Fruit fly (Drosophila melanogaster) whole organism, embryonic: Measurements from ENCODE around the gene CG5921.
A peak's percentile ranks its signal among the peaks of the same experiment; 100 is the strongest.

Source experiments
- Adf1 ChIP-seq: fragments of 200-800 bp; sonication (Bioruptor generic); IDR thresholded peaks from 2 replicates; pipeline ENCODE4 v1.3.6; 2022; ENCODE audit warnings: missing biosample characterization, missing genetic modification characterization
- BtbVII ChIP-seq: fragments of 200-800 bp; sonication (Bioruptor generic); optimal IDR thresholded peaks from 3 replicates; lab custom pipeline; 2017; ENCODE audit warnings: missing biosample characterization, mild to moderate bottlenecking, missing genetic modification characterization
- CG10431 ChIP-seq: fragments of 200-800 bp; sonication (Bioruptor generic); optimal IDR thresholded peaks from 3 replicates; lab custom pipeline; 2018; ENCODE audit warnings: missing biosample characterization, mild to moderate bottlenecking, missing genetic modification characterization
- CG11085 ChIP-seq: fragments of 200-800 bp; sonication (Bioruptor generic); IDR thresholded peaks from 2 replicates; pipeline ENCODE4 v1.3.6; 2022; ENCODE audit warnings: missing biosample characterization, missing genetic modification characterization
- CG12299 ChIP-seq: fragments of 200-800 bp; sonication (Bioruptor generic); optimal IDR thresholded peaks from 2 replicates; lab custom pipeline; 2018; ENCODE audit warnings: missing biosample characterization, mild to moderate bottlenecking, missing genetic modification characterization
- CG12659 ChIP-seq: fragments of 200-800 bp; sonication (Bioruptor generic); optimal IDR thresholded peaks from 3 replicates; lab custom pipeline; 2017; ENCODE audit warnings: mild to moderate bottlenecking, missing biosample characterization, missing genetic modification reagents, missing genetic modification characterization
- CG13624 ChIP-seq: fragments of 200-800 bp; sonication (Bioruptor generic); optimal IDR thresholded peaks from 2 replicates; lab custom pipeline; 2016; ENCODE audit warnings: missing biosample characterization, missing genetic modification characterization
- CG14965 ChIP-seq: fragments of 200-800 bp; sonication (Bioruptor generic); optimal IDR thresholded peaks from 2 replicates; lab custom pipeline; 2016; ENCODE audit warnings: missing biosample characterization, missing genetic modification characterization, borderline replicate concordance
- CG15073 ChIP-seq: fragments of 200-800 bp; sonication (Bioruptor generic); optimal IDR thresholded peaks from 2 replicates; lab custom pipeline; 2016; ENCODE audit warnings: missing biosample characterization, missing genetic modification characterization
- CG15601 ChIP-seq: fragments of 200-800 bp; sonication (Bioruptor generic); optimal IDR thresholded peaks from 3 replicates; lab custom pipeline; 2019; ENCODE audit warnings: missing biosample characterization, mild to moderate bottlenecking, missing genetic modification characterization, moderate library complexity
- CG15696 ChIP-seq: fragments of 200-800 bp; sonication (Bioruptor generic); optimal IDR thresholded peaks from 2 replicates; lab custom pipeline; 2019; ENCODE audit warnings: missing biosample characterization, mild to moderate bottlenecking, missing genetic modification characterization, moderate library complexity
- CG1602 ChIP-seq: fragments of 200-800 bp; sonication (Bioruptor generic); optimal IDR thresholded peaks from 3 replicates; lab custom pipeline; 2016; ENCODE audit warnings: missing biosample characterization, missing genetic modification characterization
- CG1792 ChIP-seq: fragments of 200-800 bp; sonication (Bioruptor generic); optimal IDR thresholded peaks from 2 replicates; lab custom pipeline; 2016; ENCODE audit warnings: missing biosample characterization, missing genetic modification characterization
- CG2875 ChIP-seq: fragments of 200-800 bp; sonication (Bioruptor generic); optimal IDR thresholded peaks from 2 replicates; lab custom pipeline; 2017; ENCODE audit warnings: missing biosample characterization, mild to moderate bottlenecking, missing genetic modification characterization, missing genetic modification reagents
- CG31224 ChIP-seq: fragments of 200-800 bp; sonication (Bioruptor generic); IDR thresholded peaks from 2 replicates; pipeline ENCODE4 v1.3.6; 2022; ENCODE audit warnings: missing biosample characterization, missing genetic modification characterization
- CG32767 ChIP-seq: fragments of 200-800 bp; sonication (Bioruptor generic); IDR thresholded peaks from 2 replicates; pipeline ENCODE4 v1.3.6; 2022; ENCODE audit warnings: missing biosample characterization, missing genetic modification characterization
- CG3407 ChIP-seq: fragments of 200-800 bp; sonication (Bioruptor generic); optimal IDR thresholded peaks from 2 replicates; lab custom pipeline; 2018; ENCODE audit warnings: missing biosample characterization, mild to moderate bottlenecking, missing genetic modification characterization
- CG5245 ChIP-seq: fragments of 200-800 bp; sonication (Bioruptor generic); optimal IDR thresholded peaks from 3 replicates; lab custom pipeline; 2016; ENCODE audit warnings: missing biosample characterization, missing genetic modification characterization
- CG6175 ChIP-seq: fragments of 200-800 bp; sonication (Bioruptor generic); IDR thresholded peaks from 3 replicates; pipeline ENCODE4 v1.3.6; 2022; ENCODE audit warnings: missing biosample characterization, missing genetic modification characterization
- CG6654 ChIP-seq: fragments of 200-800 bp; sonication (Bioruptor generic); optimal IDR thresholded peaks from 2 replicates; lab custom pipeline; 2017; ENCODE audit warnings: missing biosample characterization, mild to moderate bottlenecking, missing genetic modification characterization
- CG8359 ChIP-seq: fragments of 200-800 bp; sonication (Bioruptor generic); optimal IDR thresholded peaks from 2 replicates; lab custom pipeline; 2017; ENCODE audit warnings: missing biosample characterization, mild to moderate bottlenecking, missing genetic modification characterization, borderline replicate concordance
- D19B ChIP-seq: fragments of 200-800 bp; sonication (Bioruptor generic); optimal IDR thresholded peaks from 2 replicates; lab custom pipeline; 2017; ENCODE audit warnings: missing biosample characterization, mild to moderate bottlenecking, missing genetic modification characterization
- Dll ChIP-seq: fragments of 200-800 bp; sonication (Bioruptor generic); IDR thresholded peaks from 4 replicates; pipeline ENCODE4 v1.3.6; 2022; ENCODE audit warnings: missing biosample characterization, missing genetic modification characterization; ENCODE audit not compliant: partially characterized antibody
- HLH54F ChIP-seq: fragments of 200-800 bp; sonication (Bioruptor generic); optimal IDR thresholded peaks from 3 replicates; lab custom pipeline; 2016; ENCODE audit warnings: missing biosample characterization, missing genetic modification characterization
- Hand ChIP-seq: fragments of 200-800 bp; sonication (Bioruptor generic); optimal IDR thresholded peaks from 2 replicates; lab custom pipeline; 2017; ENCODE audit warnings: mild to moderate bottlenecking, missing biosample characterization, missing genetic modification reagents, missing genetic modification characterization
- Hey ChIP-seq: fragments of 200-800 bp; sonication (Bioruptor generic); optimal IDR thresholded peaks from 3 replicates; lab custom pipeline; 2018; ENCODE audit warnings: missing biosample characterization, mild to moderate bottlenecking, missing genetic modification characterization
- Hr39 ChIP-seq: fragments of >200 bp; optimal IDR thresholded peaks from 2 replicates; lab custom pipeline; 2017
- MESR4 ChIP-seq: fragments of 200-800 bp; sonication (Bioruptor generic); optimal IDR thresholded peaks from 2 replicates; lab custom pipeline; 2018; ENCODE audit warnings: missing biosample characterization, mild to moderate bottlenecking, missing genetic modification characterization, moderate library complexity
- Neu2 ChIP-seq: fragments of 200-800 bp; sonication (Bioruptor generic); optimal IDR thresholded peaks from 3 replicates; lab custom pipeline; 2016; ENCODE audit warnings: missing biosample characterization, missing genetic modification characterization, borderline replicate concordance
- Oaz ChIP-seq: fragments of 200-800 bp; sonication (Bioruptor generic); IDR thresholded peaks from 2 replicates; pipeline ENCODE4 v1.3.6; 2022; ENCODE audit warnings: missing biosample characterization, missing genetic modification characterization
- ap ChIP-seq: fragments of 200-800 bp; sonication (Bioruptor generic); IDR thresholded peaks from 2 replicates; pipeline ENCODE4 v1.3.6; 2022; ENCODE audit warnings: missing biosample characterization, missing genetic modification characterization
- cg ChIP-seq: fragments of 200-800 bp; sonication (Bioruptor generic); optimal IDR thresholded peaks from 3 replicates; lab custom pipeline; 2019; ENCODE audit warnings: missing biosample characterization, mild to moderate bottlenecking, missing genetic modification characterization, moderate library complexity
- chm ChIP-seq: fragments of 200-800 bp; sonication (Bioruptor generic); IDR thresholded peaks from 2 replicates; pipeline ENCODE4 v1.3.6; 2022; ENCODE audit warnings: missing biosample characterization, missing genetic modification characterization
- ci ChIP-seq: fragments of 200-800 bp; sonication (Bioruptor generic); IDR thresholded peaks from 3 replicates; pipeline ENCODE4 v1.3.6; 2022; ENCODE audit warnings: missing biosample characterization, missing genetic modification characterization
- crp ChIP-seq, 2 experiments: fragments of 200-800 bp; sonication (Bioruptor generic); optimal IDR thresholded peaks; 2 replicates in 1 of 2; 3 replicates in 1 of 2; lab custom pipeline; 2017; ENCODE audit warnings: missing biosample characterization in 2 of 2, missing genetic modification characterization in 2 of 2, mild to moderate bottlenecking in 1 of 2, moderate library complexity in 1 of 2
- dan ChIP-seq: fragments of 200-800 bp; sonication (Bioruptor generic); IDR thresholded peaks from 2 replicates; pipeline ENCODE4 v1.3.6; 2022; ENCODE audit warnings: missing biosample characterization, missing genetic modification characterization
- danr ChIP-seq: fragments of 200-800 bp; sonication (Bioruptor generic); IDR thresholded peaks from 2 replicates; pipeline ENCODE4 v1.3.6; 2022; ENCODE audit warnings: missing biosample characterization, missing genetic modification characterization
- dm ChIP-seq: fragments of 200-800 bp; sonication (Bioruptor generic); optimal IDR thresholded peaks from 3 replicates; lab custom pipeline; 2016; ENCODE audit warnings: missing biosample characterization, missing genetic modification characterization
- exex ChIP-seq: fragments of 200-800 bp; sonication (Bioruptor generic); optimal IDR thresholded peaks from 4 replicates; lab custom pipeline; 2018; ENCODE audit warnings: missing biosample characterization, mild to moderate bottlenecking, missing genetic modification characterization, moderate library complexity
- fu2 ChIP-seq: fragments of 200-800 bp; sonication (Bioruptor generic); optimal IDR thresholded peaks from 2 replicates; lab custom pipeline; 2016; ENCODE audit warnings: missing biosample characterization, missing genetic modification characterization
- gem ChIP-seq: fragments of 200-800 bp; sonication (Bioruptor generic); optimal IDR thresholded peaks from 2 replicates; lab custom pipeline; 2019; ENCODE audit warnings: missing biosample characterization, mild to moderate bottlenecking, missing genetic modification characterization, moderate library complexity
- gfzf ChIP-seq: fragments of 200-800 bp; sonication (Bioruptor generic); optimal IDR thresholded peaks from 2 replicates; lab custom pipeline; 2016; ENCODE audit warnings: missing biosample characterization, mild to moderate bottlenecking, missing genetic modification characterization, moderate library complexity
- inv ChIP-seq: fragments of 200-800 bp; sonication (Bioruptor generic); IDR thresholded peaks from 2 replicates; pipeline ENCODE4 v1.3.6; 2022; ENCODE audit warnings: missing biosample characterization, missing genetic modification characterization; ENCODE audit not compliant: partially characterized antibody
- lola ChIP-seq, 3 experiments: fragments of >200 bp in 2 of 3; fragments of 200-800 bp in 1 of 3; sonication (Bioruptor generic) in 1 of 3; optimal IDR thresholded peaks; 2 replicates each; lab custom pipeline; 2017 to 2019; ENCODE audit warnings: missing biosample characterization in 3 of 3, missing genetic modification characterization in 3 of 3, mild to moderate bottlenecking in 1 of 3, moderate library complexity in 1 of 3
- luna ChIP-seq: fragments of 200-800 bp; sonication (Bioruptor generic); optimal IDR thresholded peaks from 2 replicates; lab custom pipeline; 2016; ENCODE audit warnings: missing biosample characterization, missing genetic modification characterization
- maf-S ChIP-seq: fragments of 200-800 bp; sonication (Bioruptor generic); optimal IDR thresholded peaks from 2 replicates; lab custom pipeline; 2016; ENCODE audit warnings: missing biosample characterization, missing genetic modification characterization
- run ChIP-seq: fragments of 200-800 bp; sonication (Bioruptor generic); optimal IDR thresholded peaks from 3 replicates; lab custom pipeline; 2018; ENCODE audit warnings: missing biosample characterization, mild to moderate bottlenecking, missing genetic modification characterization
- slou ChIP-seq: fragments of 200-800 bp; sonication (Bioruptor generic); optimal IDR thresholded peaks from 3 replicates; lab custom pipeline; 2016; ENCODE audit warnings: missing biosample characterization, missing genetic modification characterization
- twi ChIP-seq: fragments of 200-800 bp; optimal IDR thresholded peaks from 2 replicates; lab custom pipeline; 2019; ENCODE audit warnings: missing biosample characterization, mild to moderate bottlenecking, missing genetic modification characterization, moderate library complexity
- vfl ChIP-seq: fragments of 200-800 bp; sonication (Bioruptor generic); optimal IDR thresholded peaks from 2 replicates; lab custom pipeline; 2016; ENCODE audit warnings: missing biosample characterization, missing genetic modification characterization
- zen ChIP-seq: fragments of 200-800 bp; sonication (Bioruptor generic); optimal IDR thresholded peaks from 3 replicates; lab custom pipeline; 2018; ENCODE audit warnings: missing biosample characterization, mild to moderate bottlenecking, missing genetic modification characterization, moderate library complexity

Gene CG5921

DNA sequence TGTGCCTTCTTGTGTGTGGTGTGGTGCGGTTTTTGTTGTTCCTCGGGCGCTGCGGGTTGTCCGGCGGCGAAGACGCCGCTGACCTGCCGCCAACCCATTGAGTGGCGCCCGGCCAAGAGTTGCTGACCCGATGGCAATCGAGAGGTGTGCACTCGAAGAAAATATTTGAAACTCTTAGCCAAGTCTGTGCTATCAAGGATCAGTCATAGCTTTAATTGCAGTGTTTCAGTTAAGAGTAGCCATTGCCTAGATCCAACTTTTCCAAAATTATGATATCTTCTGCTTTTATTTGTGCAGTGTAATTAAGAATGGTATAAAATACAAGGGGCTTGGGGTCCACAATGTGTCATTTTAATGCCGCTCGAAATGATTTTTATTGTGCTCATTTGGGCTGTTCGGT is 26.0 kb upstream of the CG5921 start (continued):
- TF ChIP-seq HLH54F (GFP tag; lab: Kevin White, UChicago) = peak; percentile 7
- no peak for TF ChIP-seq cg
- no peak for TF ChIP-seq run (tag; lab: Kevin White, UChicago)
- TF ChIP-seq CG5245 = peak; percentile 21
- no peak for TF ChIP-seq ap (GFP tag; lab: Robert Waterston, UW)
- peak; percentile 15 for TF ChIP-seq CG15601 (tag; lab: Kevin White, UChicago)
- no peak for TF ChIP-seq CG14965
- TF ChIP-seq CG8359 (GFP tag; lab: Kevin White, UChicago) = peak; percentile 1
- no peak for TF ChIP-seq Oaz (GFP tag; lab: Robert Waterston, UW)
- TF ChIP-seq CG12299 (tag; lab: Kevin White, UChicago) = no peak
- TF ChIP-seq D19B = no peak
- TF ChIP-seq CG1792 = peak; percentile 2
- peak; percentile 4 for TF ChIP-seq vfl (GFP tag; lab: Kevin White, UChicago)
- TF ChIP-seq maf-S (GFP tag; lab: Kevin White, UChicago) = peak; percentile 29
- peak; percentile 31 for TF ChIP-seq CG6654 (GFP tag; lab: Kevin White, UChicago)
- TF ChIP-seq Dll (GFP tag; lab: Robert Waterston, UW) = no peak
- TF ChIP-seq lola (GFP tag; optimal IDR thresholded peaks at IDR 0.05; lab: Kevin White, UChicago) = peak in 1 of 3 experiments; percentile 79
- TF ChIP-seq CG6175 (GFP tag; lab: Robert Waterston, UW) = no peak
- TF ChIP-seq CG1602 (GFP tag; lab: Kevin White, UChicago) = peak; percentile 23
- TF ChIP-seq chm (GFP tag; lab: Robert Waterston, UW) = peak; percentile 22; the same call in 1 of the 2 replicates
- no peak for TF ChIP-seq CG31224 (GFP tag; lab: Robert Waterston, UW)
- TF ChIP-seq gfzf (GFP tag; lab: Kevin White, UChicago) = no peak
- TF ChIP-seq ci (GFP tag; lab: Robert Waterston, UW) = peak; percentile 56; the same call in 1 of the 3 replicates
- TF ChIP-seq CG3407 (GFP tag; lab: Kevin White, UChicago) = peak; percentile 49
- TF ChIP-seq CG2875 (GFP tag; lab: Kevin White, UChicago) = peak; percentile 41
- no peak for TF ChIP-seq CG11085 (GFP tag; lab: Robert Waterston, UW)
- TF ChIP-seq CG32767 (GFP tag; lab: Robert Waterston, UW) = peak; percentile 42; the same call in 1 of the 2 replicates
- TF ChIP-seq CG10431 (GFP tag; lab: Kevin White, UChicago) = no peak
- peak; percentile 1 for TF ChIP-seq dm
- TF ChIP-seq fu2 (GFP tag; lab: Kevin White, UChicago) = no peak
- no peak for TF ChIP-seq slou (GFP tag; lab: Kevin White, UChicago)
- no peak for TF ChIP-seq exex (tag; lab: Kevin White, UChicago)
- peak; percentile 76 for TF ChIP-seq gem
- no peak for TF ChIP-seq CG13624
- TF ChIP-seq Hand (GFP tag; lab: Kevin White, UChicago) = no peak
- TF ChIP-seq CG15073 (GFP tag; lab: Kevin White, UChicago) = no peak
- peak; percentile 5 for TF ChIP-seq CG12659 (GFP tag; lab: Kevin White, UChicago)
- TF ChIP-seq BtbVII = no peak
- no peak for TF ChIP-seq twi (tag; lab: Kevin White, UChicago)
- TF ChIP-seq Neu2 (GFP tag; lab: Kevin White, UChicago) = no peak
- TF ChIP-seq dan (GFP tag; lab: Robert Waterston, UW) = no peak
- TF ChIP-seq CG15696 (tag; lab: Kevin White, UChicago) = peak; percentile 57
- no peak for TF ChIP-seq Hey
- TF ChIP-seq zen (tag; lab: Kevin White, UChicago) = no peak
- TF ChIP-seq danr = no peak; the same call in 1 of the 2 replicates
- TF ChIP-seq MESR4 (GFP tag; lab: Kevin White, UChicago) = no peak
- no peak for TF ChIP-seq luna
- TF ChIP-seq crp (GFP tag; optimal IDR thresholded peaks at IDR 0.05; lab: Kevin White, UChicago) = no peak
- no peak for TF ChIP-seq Hr39 (lab: Kevin White, UChicago)
- TF ChIP-seq Adf1 = no peak
- TF ChIP-seq inv (GFP tag; lab: Robert Waterston, UW) = no peak
